Worm (Caenorhabditis elegans) whole organism, L4 larva: Measurements from ENCODE around the gene sdc-2.

ENCODE experiments used
- ama-1 ChIP-seq: fragments of 150-350 bp; optimal IDR thresholded peaks from 2 replicates; lab custom pipeline; 2014; ENCODE audit warnings: inconsistent platforms, mixed read lengths
- duxl-1 ChIP-seq: sonication (generic microtip); optimal IDR thresholded peaks from 2 replicates; lab custom pipeline; 2016; ENCODE audit warnings: mild to moderate bottlenecking, missing genetic modification characterization, moderate library complexity, missing compliant biosample characterization; ENCODE audit not compliant: poor library complexity
- unc-130 ChIP-seq: sonication (generic microtip); optimal IDR thresholded peaks from 2 replicates; lab custom pipeline; 2016; ENCODE audit warnings: missing genetic modification reagents, missing genetic modification characterization, missing compliant biosample characterization

DNA sequence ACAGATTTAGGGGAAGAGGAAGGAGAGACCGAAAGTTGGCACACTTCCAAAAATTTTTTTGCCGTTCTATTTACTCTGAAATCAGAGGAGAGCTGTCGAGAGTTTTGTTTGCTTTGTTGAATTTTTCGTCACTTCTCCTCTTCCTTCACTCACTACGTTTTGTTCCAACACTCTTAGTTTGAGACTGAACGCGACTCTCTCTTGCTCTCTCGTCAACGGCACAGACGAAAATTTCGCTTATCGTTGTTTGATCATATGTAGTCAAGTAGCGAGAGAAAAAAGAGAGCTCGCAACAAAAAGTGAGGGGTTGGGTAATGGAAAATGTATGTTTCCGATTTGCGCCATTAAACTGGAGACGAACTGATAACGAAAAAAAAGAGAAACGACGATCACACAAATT lies 39.9 kb upstream of the sdc-2 start:
- TF ChIP-seq duxl-1 (tag; lab: Kevin White, UChicago), result no peak
- no peak for TF ChIP-seq unc-130
- no peak for TF ChIP-seq ama-1 (lab: Kevin White, UChicago)
